Fruit fly (Drosophila melanogaster): Measurements from ENCODE around the gene CG15695.

DNA sequence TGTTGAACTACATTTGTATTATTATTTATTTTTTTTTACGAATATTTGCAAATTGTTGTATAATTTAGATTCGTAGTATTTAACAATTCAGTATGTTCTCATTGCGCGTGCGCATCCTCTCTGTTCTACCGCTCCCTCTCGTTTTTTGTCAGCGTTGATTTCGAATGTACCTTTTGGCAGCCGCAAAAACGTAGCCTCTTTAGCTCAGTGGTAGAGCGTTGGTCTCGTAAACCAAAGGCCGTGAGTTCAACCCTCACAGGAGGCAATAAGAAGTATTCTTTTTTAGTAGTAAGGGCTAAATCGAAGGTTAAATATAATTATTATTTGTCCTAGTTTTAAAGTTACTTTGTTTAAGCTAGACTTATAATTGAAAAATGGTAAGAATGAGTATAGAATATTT is 48.6 kb downstream of the CG15695 start:
- TF ChIP-seq CG8478 (optimal IDR thresholded peaks at IDR 0.05) (no peak), pan (optimal IDR thresholded peaks at IDR 0.05) (no peak), EcR (GFP tag; optimal IDR thresholded peaks at IDR 0.05) (no peak)

Measured in whole organism.